Fruit fly (Drosophila melanogaster) whole organism, embryonic: ENCODE results near the gene kin17.
A peak's percentile ranks its signal among the peaks of the same experiment; 100 is the strongest.

Experiments
- Abd-B ChIP-seq: fragments of 200-800 bp; sonication (Bioruptor generic); optimal IDR thresholded peaks from 2 replicates; lab custom pipeline; 2018; ENCODE audit warnings: missing biosample characterization, mild to moderate bottlenecking, missing genetic modification characterization, moderate library complexity
- Atf3 ChIP-seq: fragments of 200-800 bp; sonication (Bioruptor generic); optimal IDR thresholded peaks from 3 replicates; lab custom pipeline; 2016; ENCODE audit warnings: missing biosample characterization, missing genetic modification characterization
- Atf6 ChIP-seq: fragments of 200-800 bp; sonication (Bioruptor generic); IDR thresholded peaks from 2 replicates; pipeline ENCODE4 v1.3.6; 2022; ENCODE audit warnings: missing biosample characterization, missing genetic modification characterization
- CG10431 ChIP-seq: fragments of 200-800 bp; sonication (Bioruptor generic); optimal IDR thresholded peaks from 3 replicates; lab custom pipeline; 2018; ENCODE audit warnings: missing biosample characterization, mild to moderate bottlenecking, missing genetic modification characterization
- CG10654 ChIP-seq: fragments of 200-800 bp; sonication (Bioruptor generic); optimal IDR thresholded peaks from 2 replicates; lab custom pipeline; 2016; ENCODE audit warnings: missing biosample characterization, missing genetic modification characterization
- CG12155 ChIP-seq: fragments of 200-800 bp; sonication (Bioruptor generic); optimal IDR thresholded peaks from 3 replicates; lab custom pipeline; 2016; ENCODE audit warnings: missing biosample characterization, missing genetic modification characterization
- CG14860 ChIP-seq: fragments of 200-800 bp; sonication (Bioruptor generic); IDR thresholded peaks from 3 replicates; pipeline ENCODE4 v1.3.6; 2022; ENCODE audit warnings: missing biosample characterization, missing genetic modification characterization; ENCODE audit not compliant: partially characterized antibody
- CG14965 ChIP-seq: fragments of 200-800 bp; sonication (Bioruptor generic); optimal IDR thresholded peaks from 2 replicates; lab custom pipeline; 2016; ENCODE audit warnings: missing biosample characterization, missing genetic modification characterization, borderline replicate concordance
- CG16779 ChIP-seq: fragments of 200-800 bp; sonication (Bioruptor generic); IDR thresholded peaks from 2 replicates; pipeline ENCODE4 v1.3.6; 2022; ENCODE audit warnings: missing biosample characterization, missing genetic modification characterization
- CG17802 ChIP-seq: fragments of 200-800 bp; sonication (Bioruptor generic); optimal IDR thresholded peaks from 2 replicates; lab custom pipeline; 2018; ENCODE audit warnings: missing biosample characterization, mild to moderate bottlenecking, missing genetic modification characterization, moderate library complexity
- CG2199 ChIP-seq: fragments of 200-800 bp; sonication (Bioruptor generic); IDR thresholded peaks from 3 replicates; pipeline ENCODE4 v1.3.6; 2022; ENCODE audit warnings: missing biosample characterization, missing genetic modification characterization
- CG2678 ChIP-seq: fragments of 200-800 bp; sonication (Bioruptor generic); optimal IDR thresholded peaks from 3 replicates; lab custom pipeline; 2019; ENCODE audit warnings: missing biosample characterization, mild to moderate bottlenecking, missing genetic modification characterization, moderate library complexity
- CG2712 ChIP-seq: fragments of 200-800 bp; optimal IDR thresholded peaks from 3 replicates; lab custom pipeline; 2019; ENCODE audit warnings: missing biosample characterization, mild to moderate bottlenecking, missing genetic modification characterization, moderate library complexity
- CG2889 ChIP-seq: fragments of 200-800 bp; sonication (Bioruptor generic); IDR thresholded peaks from 3 replicates; pipeline ENCODE4 v1.3.6; 2022; ENCODE audit warnings: missing biosample characterization, missing genetic modification characterization
- CG31388 ChIP-seq: fragments of 200-800 bp; sonication (Bioruptor generic); optimal IDR thresholded peaks from 2 replicates; lab custom pipeline; 2016; ENCODE audit warnings: missing biosample characterization, missing genetic modification characterization
- CG3281 ChIP-seq: fragments of 200-800 bp; sonication (Bioruptor generic); optimal IDR thresholded peaks from 3 replicates; lab custom pipeline; 2017; ENCODE audit warnings: missing biosample characterization, mild to moderate bottlenecking, missing genetic modification characterization
- CG34224 ChIP-seq: fragments of 200-800 bp; sonication (Bioruptor generic); IDR thresholded peaks from 3 replicates; pipeline ENCODE4 v1.3.6; 2022; ENCODE audit warnings: missing biosample characterization, missing genetic modification characterization; ENCODE audit not compliant: partially characterized antibody
- CG4617 ChIP-seq: fragments of 200-800 bp; sonication (Bioruptor generic); optimal IDR thresholded peaks from 3 replicates; lab custom pipeline; 2016; ENCODE audit warnings: missing biosample characterization, missing genetic modification characterization, borderline replicate concordance
- CG7987 ChIP-seq: fragments of 200-800 bp; sonication (Bioruptor generic); optimal IDR thresholded peaks from 2 replicates; lab custom pipeline; 2018; ENCODE audit warnings: missing biosample characterization, mild to moderate bottlenecking, missing genetic modification characterization, moderate library complexity
- CG8765 ChIP-seq: fragments of 200-800 bp; sonication (Bioruptor generic); IDR thresholded peaks from 2 replicates; pipeline ENCODE4 v1.3.6; 2022; ENCODE audit warnings: missing biosample characterization, missing genetic modification characterization
- CG9797 ChIP-seq: fragments of 200-800 bp; sonication (Bioruptor generic); optimal IDR thresholded peaks from 3 replicates; lab custom pipeline; 2018; ENCODE audit warnings: missing biosample characterization, mild to moderate bottlenecking, missing genetic modification characterization
- Elba2 ChIP-seq: fragments of 200-800 bp; sonication (Bioruptor generic); optimal IDR thresholded peaks from 3 replicates; lab custom pipeline; 2016; ENCODE audit warnings: missing biosample characterization, missing genetic modification characterization
- Ets65A ChIP-seq: fragments of 200-800 bp; sonication (Bioruptor generic); peaks from one replicate; lab custom pipeline; 2016; ENCODE audit warnings: missing biosample characterization, missing genetic modification characterization
- HmgD ChIP-seq: fragments of 200-800 bp; sonication (Bioruptor generic); optimal IDR thresholded peaks from 3 replicates; lab custom pipeline; 2016; ENCODE audit warnings: missing biosample characterization, missing genetic modification characterization
- MBD-R2 ChIP-seq: fragments of 200-800 bp; sonication (Bioruptor generic); IDR thresholded peaks from 2 replicates; pipeline ENCODE4 v1.3.6; 2022; ENCODE audit warnings: missing biosample characterization, missing genetic modification characterization
- NFAT ChIP-seq: fragments of 200-800 bp; sonication (Bioruptor generic); IDR thresholded peaks from 2 replicates; pipeline ENCODE4 v1.3.6; 2022; ENCODE audit warnings: missing biosample characterization, missing genetic modification characterization
- Ravus ChIP-seq: fragments of 200-800 bp; sonication (Bioruptor generic); IDR thresholded peaks from 2 replicates; pipeline ENCODE4 v1.3.6; 2022; ENCODE audit warnings: missing biosample characterization, missing genetic modification characterization
- Scr ChIP-seq: fragments of 200-800 bp; sonication (Bioruptor generic); IDR thresholded peaks from 2 replicates; pipeline ENCODE4 v1.3.6; 2022; ENCODE audit warnings: missing biosample characterization, missing genetic modification characterization; ENCODE audit not compliant: partially characterized antibody
- Sry-β ChIP-seq: fragments of 200-800 bp; sonication (Bioruptor generic); optimal IDR thresholded peaks from 2 replicates; lab custom pipeline; 2018; ENCODE audit warnings: missing biosample characterization, mild to moderate bottlenecking, missing genetic modification characterization, moderate library complexity
- Taf1 ChIP-seq: fragments of 200-800 bp; sonication (Bioruptor generic); IDR thresholded peaks from 2 replicates; pipeline ENCODE4 v1.3.6; 2022; ENCODE audit warnings: missing biosample characterization, missing genetic modification characterization
- Xbp1 ChIP-seq: fragments of 200-800 bp; sonication (Bioruptor generic); optimal IDR thresholded peaks from 3 replicates; lab custom pipeline; 2016; ENCODE audit warnings: missing biosample characterization, mild to moderate bottlenecking, missing genetic modification characterization
- ab ChIP-seq: fragments of 200-800 bp; sonication (Bioruptor generic); optimal IDR thresholded peaks from 2 replicates; lab custom pipeline; 2016; ENCODE audit warnings: missing biosample characterization, missing genetic modification characterization
- ash1 ChIP-seq: fragments of 200-800 bp; sonication (Bioruptor generic); optimal IDR thresholded peaks from 2 replicates; lab custom pipeline; 2018; ENCODE audit warnings: missing biosample characterization, mild to moderate bottlenecking, missing genetic modification characterization
- br ChIP-seq: fragments of >200 bp; optimal IDR thresholded peaks from 2 replicates; lab custom pipeline; 2017
- dimm ChIP-seq: fragments of 200-800 bp; sonication (Bioruptor generic); IDR thresholded peaks from 2 replicates; pipeline ENCODE4 v1.3.6; 2022; ENCODE audit warnings: missing biosample characterization, missing genetic modification characterization
- dm ChIP-seq: fragments of 200-800 bp; sonication (Bioruptor generic); optimal IDR thresholded peaks from 3 replicates; lab custom pipeline; 2016; ENCODE audit warnings: missing biosample characterization, missing genetic modification characterization
- eyg ChIP-seq: fragments of 200-800 bp; sonication (Bioruptor generic); optimal IDR thresholded peaks from 3 replicates; lab custom pipeline; 2016; ENCODE audit warnings: missing biosample characterization, missing genetic modification characterization
- gsb ChIP-seq: fragments of 200-800 bp; sonication (Bioruptor generic); IDR thresholded peaks from 2 replicates; pipeline ENCODE4 v1.3.6; 2022; ENCODE audit warnings: missing biosample characterization, missing genetic modification characterization
- inv ChIP-seq: fragments of 200-800 bp; sonication (Bioruptor generic); IDR thresholded peaks from 2 replicates; pipeline ENCODE4 v1.3.6; 2022; ENCODE audit warnings: missing biosample characterization, missing genetic modification characterization; ENCODE audit not compliant: partially characterized antibody
- kni ChIP-seq: fragments of 200-800 bp; sonication (Bioruptor generic); optimal IDR thresholded peaks from 3 replicates; lab custom pipeline; 2017; ENCODE audit warnings: mild to moderate bottlenecking, missing biosample characterization, missing genetic modification reagents, missing genetic modification characterization
- knrl ChIP-seq: fragments of 200-800 bp; sonication (Bioruptor generic); IDR thresholded peaks from 3 replicates; pipeline ENCODE4 v1.3.6; 2022; ENCODE audit warnings: missing biosample characterization, missing genetic modification characterization; ENCODE audit not compliant: partially characterized antibody
- nerfin-1 ChIP-seq: fragments of 200-800 bp; sonication (Bioruptor generic); optimal IDR thresholded peaks from 3 replicates; lab custom pipeline; 2019; ENCODE audit warnings: missing biosample characterization, mild to moderate bottlenecking, missing genetic modification characterization, moderate library complexity
- nerfin-2 ChIP-seq: fragments of 200-800 bp; sonication (Bioruptor generic); IDR thresholded peaks from 2 replicates; pipeline ENCODE4 v1.3.6; 2022; ENCODE audit warnings: missing biosample characterization, missing genetic modification characterization; ENCODE audit not compliant: partially characterized antibody
- pita ChIP-seq: fragments of 200-800 bp; sonication (Bioruptor generic); optimal IDR thresholded peaks from 2 replicates; lab custom pipeline; 2017; ENCODE audit warnings: missing biosample characterization, mild to moderate bottlenecking, missing genetic modification characterization
- scrt ChIP-seq: fragments of 200-800 bp; sonication (Bioruptor generic); optimal IDR thresholded peaks from 2 replicates; lab custom pipeline; 2018; ENCODE audit warnings: missing biosample characterization, mild to moderate bottlenecking, missing genetic modification characterization, moderate library complexity
- sima ChIP-seq: fragments of 200-800 bp; sonication (Bioruptor generic); optimal IDR thresholded peaks from 2 replicates; lab custom pipeline; 2016; ENCODE audit warnings: missing biosample characterization, missing genetic modification characterization
- sqz ChIP-seq: fragments of 200-800 bp; sonication (Bioruptor generic); optimal IDR thresholded peaks from 3 replicates; lab custom pipeline; 2018; ENCODE audit warnings: missing biosample characterization, mild to moderate bottlenecking, missing genetic modification characterization
- sr ChIP-seq: fragments of 200-800 bp; sonication (Bioruptor generic); IDR thresholded peaks from 3 replicates; pipeline ENCODE4 v1.3.6; 2022; ENCODE audit warnings: missing biosample characterization, missing genetic modification characterization
- ttk ChIP-seq: fragments of 200-800 bp; sonication (Bioruptor generic); IDR thresholded peaks from 2 replicates; pipeline ENCODE4 v2.1.2; 2022; ENCODE audit warnings: missing biosample characterization, missing genetic modification characterization
- tup ChIP-seq: fragments of 200-800 bp; sonication (Bioruptor generic); optimal IDR thresholded peaks from 2 replicates; lab custom pipeline; 2016; ENCODE audit warnings: missing biosample characterization, mild to moderate bottlenecking, missing genetic modification characterization, moderate library complexity
- yki ChIP-seq: fragments of >200 bp; optimal IDR thresholded peaks from 3 replicates; lab custom pipeline; 2018
- zfh2 ChIP-seq: fragments of 200-800 bp; sonication (Bioruptor generic); optimal IDR thresholded peaks from 2 replicates; lab custom pipeline; 2016; ENCODE audit warnings: missing biosample characterization, missing genetic modification characterization

Gene kin17

DNA sequence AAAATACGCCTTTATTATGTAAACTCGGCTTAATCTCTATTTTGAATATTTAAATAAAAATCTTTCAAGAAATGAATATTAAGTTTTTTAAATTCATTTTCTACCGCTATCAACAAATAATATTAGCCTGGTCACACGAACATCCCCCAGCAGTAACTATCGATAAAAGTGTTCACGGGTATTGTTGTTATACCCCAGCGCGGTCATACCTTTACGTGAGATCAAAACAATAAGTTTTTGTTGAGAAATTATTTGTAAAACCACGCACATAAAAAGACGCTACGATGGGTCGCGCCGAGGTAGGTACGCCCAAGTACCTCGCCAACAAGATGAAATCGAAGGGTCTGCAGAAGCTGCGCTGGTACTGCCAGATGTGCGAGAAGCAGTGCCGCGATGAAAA is at the start of gene kin17 (continued):
- TF ChIP-seq nerfin-1 (tag; lab: Kevin White, UChicago), result no peak
- TF ChIP-seq CG2712 (tag; lab: Kevin White, UChicago), result no peak
- TF ChIP-seq eyg (GFP tag; lab: Kevin White, UChicago), result no peak
- TF ChIP-seq yki (lab: Kevin White, UChicago), result no peak
- no peak for TF ChIP-seq Ets65A
- TF ChIP-seq Scr (GFP tag; lab: Robert Waterston, UW), result peak; percentile 75
- TF ChIP-seq Taf1 (GFP tag; lab: Robert Waterston, UW), result no peak
- no peak for TF ChIP-seq gsb (GFP tag; lab: Robert Waterston, UW)
- TF ChIP-seq CG2199, result no peak
- no peak for TF ChIP-seq zfh2
- TF ChIP-seq HmgD, result no peak
- no peak for TF ChIP-seq Atf3 (GFP tag; lab: Kevin White, UChicago)
- no peak for TF ChIP-seq CG12155 (GFP tag; lab: Kevin White, UChicago)
- no peak for TF ChIP-seq ttk (GFP tag; lab: Robert Waterston, UW)
- no peak for TF ChIP-seq Ravus
- TF ChIP-seq CG2889 (GFP tag; lab: Robert Waterston, UW), result no peak
- no peak for TF ChIP-seq CG2678 (tag; lab: Kevin White, UChicago)
- TF ChIP-seq sqz (GFP tag; lab: Kevin White, UChicago), result no peak
- TF ChIP-seq nerfin-2 (GFP tag; lab: Robert Waterston, UW), result 0 out of 2 replicates have a peak, but pooled peaks have one; percentile 26
- no peak for TF ChIP-seq br
- no peak for TF ChIP-seq Sry-β (GFP tag; lab: Kevin White, UChicago)
- TF ChIP-seq sr, result no peak
- no peak for TF ChIP-seq CG7987
- peak; percentile 39; the same call in 1 of the 2 replicates for TF ChIP-seq inv (GFP tag; lab: Robert Waterston, UW)
- TF ChIP-seq CG14965 (GFP tag; lab: Kevin White, UChicago), result no peak
- TF ChIP-seq pita, result no peak
- no peak for TF ChIP-seq ab (GFP tag; lab: Kevin White, UChicago)
- TF ChIP-seq CG34224 (GFP tag; lab: Robert Waterston, UW), result peak; percentile 68
- TF ChIP-seq CG4617 (GFP tag; lab: Kevin White, UChicago), result peak; percentile 68
- no peak for TF ChIP-seq CG14860 (GFP tag; lab: Robert Waterston, UW)
- no peak for TF ChIP-seq CG10654 (GFP tag; lab: Kevin White, UChicago)
- peak; percentile 64 for TF ChIP-seq knrl (GFP tag; lab: Robert Waterston, UW)
- no peak for TF ChIP-seq Xbp1
- TF ChIP-seq CG31388 (GFP tag; lab: Kevin White, UChicago), result no peak
- no peak for TF ChIP-seq scrt (GFP tag; lab: Kevin White, UChicago)
- no peak for TF ChIP-seq CG10431
- peak; percentile 57 for TF ChIP-seq Elba2 (GFP tag; lab: Kevin White, UChicago)
- no peak for TF ChIP-seq dm (GFP tag; lab: Kevin White, UChicago)
- peak; percentile 69 for TF ChIP-seq MBD-R2
- TF ChIP-seq ash1 (GFP tag; lab: Kevin White, UChicago), result no peak
- TF ChIP-seq NFAT (GFP tag; lab: Robert Waterston, UW), result no peak
- no peak for TF ChIP-seq tup (GFP tag; lab: Kevin White, UChicago)
- TF ChIP-seq Atf6 (GFP tag; lab: Robert Waterston, UW), result no peak
- TF ChIP-seq CG8765 (GFP tag; lab: Robert Waterston, UW), result no peak
- TF ChIP-seq CG16779 (GFP tag; lab: Robert Waterston, UW), result no peak
- no peak for TF ChIP-seq Abd-B (GFP tag; lab: Kevin White, UChicago)
- no peak for TF ChIP-seq dimm (GFP tag; lab: Robert Waterston, UW)
- no peak for TF ChIP-seq kni (GFP tag; lab: Kevin White, UChicago)
- TF ChIP-seq CG9797 (GFP tag; lab: Kevin White, UChicago), result peak; percentile 84
- TF ChIP-seq CG17802 (tag; lab: Kevin White, UChicago), result no peak
- no peak for TF ChIP-seq sima
- TF ChIP-seq CG3281 (GFP tag; lab: Kevin White, UChicago), result no peak
